Worm (Caenorhabditis elegans): ENCODE measurements around the gene Y70C5A.3.

DNA sequence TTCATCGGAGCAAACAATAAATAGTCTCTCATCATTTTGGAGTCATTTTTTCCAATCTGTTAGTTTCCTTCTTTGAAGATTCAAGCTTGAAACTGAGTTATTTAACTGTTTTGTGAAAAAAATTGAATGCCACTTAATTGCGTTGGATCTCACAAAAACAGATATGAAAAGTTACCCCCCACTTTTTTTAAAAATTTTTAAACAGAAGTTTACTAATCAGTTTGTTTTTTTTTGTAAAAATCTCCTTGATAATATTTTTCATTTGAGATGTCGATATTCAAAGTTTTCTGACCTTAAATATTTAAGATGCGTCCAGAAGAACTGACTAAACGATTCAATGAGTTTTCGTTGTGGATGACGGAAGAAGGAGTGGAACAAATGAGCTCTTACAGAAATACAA is 14.4 kb downstream of the Y70C5A.3 start, which contains the start of gene Y32B12C.1:
- TF ChIP-seq ceh-36 (tag; optimal IDR thresholded peaks at IDR 0.05) (no peak), ets-7 (tag; optimal IDR thresholded peaks at IDR 0.05) (no peak), flt-1 (GFP tag; IDR thresholded peaks at IDR 0.05) (no peak), aly-1 (tag; optimal IDR thresholded peaks at IDR 0.05) (no peak), ama-1 (optimal IDR thresholded peaks at IDR 0.05) (no peak)

Data from whole organism, early embryonic.